Worm (Caenorhabditis elegans): ENCODE results near the gene oac-15.

Gene oac-15

ce11 chrV:16220020-16220419 lies 10.3 kb upstream of the oac-15 start:
- TF ChIP-seq flt-1 (GFP tag; IDR thresholded peaks at IDR 0.05) = no peak
- TF ChIP-seq tbx-37 (GFP tag; conservative IDR thresholded peaks at IDR 0.05) = no peak

- TF ChIP-seq pes-1 (GFP tag; IDR thresholded peaks at IDR 0.05) (no peak), tbx-11 (GFP tag; IDR thresholded peaks at IDR 0.05) (no peak), B0310.2 (tag; optimal IDR thresholded peaks at IDR 0.05) (no peak), hnd-1 (tag; optimal IDR thresholded peaks at IDR 0.05) (no peak)
Observed at ce11 chrV:16218972-16219757, 9.4 kb upstream of the oac-15 start, which contains the start of gene glc-1. Gene glc-1, plus strand, starts transcription at chrV:16219634.

ce11 chrV:16218522-16218921 lies 8.8 kb upstream of the oac-15 start, which contains the start of gene F11A5.15:
Gene F11A5.15, minus strand, starts transcription at chrV:16218622.
- TF ChIP-seq ets-7 (tag; optimal IDR thresholded peaks at IDR 0.05) (no peak), hmbx-1 (tag; optimal IDR thresholded peaks at IDR 0.05) (no peak), hmg-4 (GFP tag; optimal IDR thresholded peaks at IDR 0.05) (no peak), F13C5.2 (tag; optimal IDR thresholded peaks at IDR 0.05) (no peak), pes-1 (GFP tag; IDR thresholded peaks at IDR 0.05) (no peak), B0310.2 (tag; optimal IDR thresholded peaks at IDR 0.05) (no peak), hnd-1 (tag; optimal IDR thresholded peaks at IDR 0.05) (no peak), scrt-1 (GFP tag; IDR thresholded peaks at IDR 0.05) (no peak), ceh-13 (GFP tag; optimal IDR thresholded peaks at IDR 0.05) (no peak), tbx-37 (GFP tag; conservative IDR thresholded peaks at IDR 0.05) (no peak), sea-1 (GFP tag; conservative IDR thresholded peaks at IDR 0.05) (no peak), tbx-11 (GFP tag; IDR thresholded peaks at IDR 0.05) (no peak), ama-1 (optimal IDR thresholded peaks at IDR 0.05) (no peak), ceh-36 (tag; optimal IDR thresholded peaks at IDR 0.05) (no peak), flt-1 (GFP tag; IDR thresholded peaks at IDR 0.05) (no peak), tra-4 (tag; optimal IDR thresholded peaks at IDR 0.05) (no peak), aly-1 (tag; optimal IDR thresholded peaks at IDR 0.05) (no peak)

ce11 chrV:16214505-16214904 lies 4.8 kb upstream of the oac-15 start, which contains the start of gene F11A5.9:
Gene F11A5.9, plus strand, starts transcription at chrV:16214890.
- no peak for TF ChIP-seq tra-4 (tag; optimal IDR thresholded peaks at IDR 0.05)
- no peak for TF ChIP-seq ama-1 (optimal IDR thresholded peaks at IDR 0.05)
- TF ChIP-seq tbx-11 (GFP tag; IDR thresholded peaks at IDR 0.05) = no peak
- no peak for TF ChIP-seq aly-1 (tag; optimal IDR thresholded peaks at IDR 0.05)
- TF ChIP-seq B0310.2 (tag; optimal IDR thresholded peaks at IDR 0.05) = no peak
- TF ChIP-seq hnd-1 (tag; optimal IDR thresholded peaks at IDR 0.05) = no peak
- no peak for TF ChIP-seq hmbx-1 (tag; optimal IDR thresholded peaks at IDR 0.05)
- TF ChIP-seq pes-1 (GFP tag; IDR thresholded peaks at IDR 0.05) = no peak

ce11 chrV:16213323-16213722 lies 3.6 kb upstream of the oac-15 start:
- TF ChIP-seq F13C5.2 (tag; optimal IDR thresholded peaks at IDR 0.05) (no peak), pes-1 (GFP tag; IDR thresholded peaks at IDR 0.05) (no peak), ama-1 (optimal IDR thresholded peaks at IDR 0.05) (no peak), tbx-37 (GFP tag; conservative IDR thresholded peaks at IDR 0.05) (no peak), ets-7 (tag; optimal IDR thresholded peaks at IDR 0.05) (no peak), ceh-36 (tag; optimal IDR thresholded peaks at IDR 0.05) (no peak), ceh-13 (GFP tag; optimal IDR thresholded peaks at IDR 0.05) (no peak), sea-1 (GFP tag; conservative IDR thresholded peaks at IDR 0.05) (no peak), tra-4 (tag; optimal IDR thresholded peaks at IDR 0.05) (no peak), scrt-1 (GFP tag; IDR thresholded peaks at IDR 0.05) (no peak), hmbx-1 (tag; optimal IDR thresholded peaks at IDR 0.05) (no peak), hnd-1 (tag; optimal IDR thresholded peaks at IDR 0.05) (no peak), tbx-11 (GFP tag; IDR thresholded peaks at IDR 0.05) (no peak), flt-1 (GFP tag; IDR thresholded peaks at IDR 0.05) (no peak), aly-1 (tag; optimal IDR thresholded peaks at IDR 0.05) (no peak)

- no peak for TF ChIP-seq B0310.2 (tag; optimal IDR thresholded peaks at IDR 0.05)
- TF ChIP-seq ceh-13 (GFP tag; optimal IDR thresholded peaks at IDR 0.05) = no peak
- TF ChIP-seq flt-1 (GFP tag; IDR thresholded peaks at IDR 0.05) = no peak
Observed at ce11 chrV:16211713-16212112, 2.0 kb upstream of the oac-15 start.

ce11 chrV:16210257-16211002 lies 693 bp upstream of the oac-15 start, which contains the start of gene F11A5.16:
Gene F11A5.16, plus strand, starts transcription at chrV:16210952.
- TF ChIP-seq aly-1 (tag; optimal IDR thresholded peaks at IDR 0.05) (no peak), tbx-11 (GFP tag; IDR thresholded peaks at IDR 0.05) (no peak), B0310.2 (tag; optimal IDR thresholded peaks at IDR 0.05) (no peak), ets-7 (tag; optimal IDR thresholded peaks at IDR 0.05) (no peak), scrt-1 (GFP tag; IDR thresholded peaks at IDR 0.05) (no peak), sea-1 (GFP tag; conservative IDR thresholded peaks at IDR 0.05) (no peak), pes-1 (GFP tag; IDR thresholded peaks at IDR 0.05) (no peak), hmbx-1 (tag; optimal IDR thresholded peaks at IDR 0.05) (no peak), flt-1 (GFP tag; IDR thresholded peaks at IDR 0.05) (no peak), ama-1 (optimal IDR thresholded peaks at IDR 0.05) (no peak), ceh-13 (GFP tag; optimal IDR thresholded peaks at IDR 0.05) (no peak), hnd-1 (tag; optimal IDR thresholded peaks at IDR 0.05) (no peak), hmg-4 (GFP tag; optimal IDR thresholded peaks at IDR 0.05) (no peak), tbx-37 (GFP tag; conservative IDR thresholded peaks at IDR 0.05) (no peak), tra-4 (tag; optimal IDR thresholded peaks at IDR 0.05) (no peak), F13C5.2 (tag; optimal IDR thresholded peaks at IDR 0.05) (no peak), ceh-36 (tag; optimal IDR thresholded peaks at IDR 0.05) (no peak)

Measured in whole organism, early embryonic.